Worm (Caenorhabditis elegans) whole organism, L4/young adult: ENCODE data around the gene ZK228.13.

Experiments
- W03F9.2 ChIP-seq: fragments of 150-350 bp; optimal IDR thresholded peaks from 2 replicates; lab custom pipeline; 2014; ENCODE audit warnings: missing biosample characterization, missing genetic modification characterization
- dao-5 ChIP-seq: sonication (generic microtip); optimal IDR thresholded peaks from 2 replicates; lab custom pipeline; 2016; ENCODE audit warnings: missing genotype, missing genetic modification characterization, moderate library complexity, missing compliant biosample characterization
- him-1 ChIP-seq: sonication (generic microtip); optimal IDR thresholded peaks from 2 replicates; lab custom pipeline; 2016; ENCODE audit warnings: missing genotype, missing genetic modification reagents, missing genetic modification characterization, missing compliant biosample characterization

DNA sequence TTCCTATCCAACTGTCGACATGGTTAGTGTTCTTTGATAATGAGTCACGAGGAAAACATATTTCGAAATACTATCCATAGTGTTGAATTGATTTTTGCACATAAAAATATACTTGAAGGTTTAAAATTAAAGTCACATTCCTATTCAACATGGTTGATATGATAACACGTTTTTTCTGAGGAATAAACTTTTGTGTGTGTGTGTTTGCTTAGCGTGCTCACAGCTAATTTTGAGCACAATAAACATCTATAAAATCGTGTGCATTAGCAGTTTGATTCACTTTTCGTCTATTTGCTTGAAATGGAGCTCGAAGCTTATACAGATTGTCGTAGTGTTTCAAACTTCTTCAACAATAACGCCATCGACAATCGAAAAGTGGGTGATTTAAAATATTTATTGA, 11.4 kb downstream of the ZK228.13 start, which contains the start of gene ZK228.10:
- TF ChIP-seq him-1 (no peak), dao-5 (tag; lab: Kevin White, UChicago) (no peak), W03F9.2 (no peak)
